Worm (Caenorhabditis elegans): ENCODE measurements around the gene rab-14.

ce11 chrX:15655623-15656022, 49.2 kb upstream of the rab-14 start:
- no peak for TF ChIP-seq snpc-4 (tag; optimal IDR thresholded peaks at IDR 0.05)
- no peak for TF ChIP-seq lsy-2 (tag; optimal IDR thresholded peaks at IDR 0.05)
- no peak for TF ChIP-seq lin-39 (tag; optimal IDR thresholded peaks at IDR 0.05)
